Worm (Caenorhabditis elegans): Measurements from ENCODE around the gene nhr-66.

nhr-66 gene

ce11 chrIV:8239584-8239983 is 3.2 kb upstream of the nhr-66 start:
- no peak for TF ChIP-seq med-1 (GFP tag; optimal IDR thresholded peaks at IDR 0.05; ENCODE audit: insufficient read depth)
- TF ChIP-seq ztf-23 (GFP tag; IDR thresholded peaks at IDR 0.05) = no peak
- no peak for TF ChIP-seq ref-1 (GFP tag; conservative IDR thresholded peaks at IDR 0.05)
- no peak for TF ChIP-seq T22C8.4 (GFP tag; IDR thresholded peaks at IDR 0.05)
- TF ChIP-seq cog-1 (tag; optimal IDR thresholded peaks at IDR 0.05) = no peak
- no peak for TF ChIP-seq tab-1 (GFP tag; IDR thresholded peaks at IDR 0.05)
- TF ChIP-seq klf-2 (GFP tag; conservative IDR thresholded peaks at IDR 0.05) = no peak
- no peak for TF ChIP-seq flt-1 (GFP tag; IDR thresholded peaks at IDR 0.05)
- TF ChIP-seq ztf-29 (GFP tag; IDR thresholded peaks at IDR 0.05) = no peak

- no peak for TF ChIP-seq tab-1 (GFP tag; IDR thresholded peaks at IDR 0.05)
- TF ChIP-seq med-1 (GFP tag; optimal IDR thresholded peaks at IDR 0.05; ENCODE audit: insufficient read depth) = no peak
- no peak for TF ChIP-seq ztf-29 (GFP tag; IDR thresholded peaks at IDR 0.05)
- TF ChIP-seq ztf-23 (GFP tag; IDR thresholded peaks at IDR 0.05) = no peak
- no peak for TF ChIP-seq cog-1 (tag; optimal IDR thresholded peaks at IDR 0.05)
- no peak for TF ChIP-seq T22C8.4 (GFP tag; IDR thresholded peaks at IDR 0.05)
- TF ChIP-seq ref-1 (GFP tag; conservative IDR thresholded peaks at IDR 0.05) = no peak
- no peak for TF ChIP-seq flt-1 (GFP tag; IDR thresholded peaks at IDR 0.05)
Observed at ce11 chrIV:8235114-8235686, 1.2 kb downstream of the nhr-66 start.

ce11 chrIV:8234088-8234496 is 2.3 kb downstream of the nhr-66 start:
- TF ChIP-seq T22C8.4 (GFP tag; IDR thresholded peaks at IDR 0.05) = no peak
- TF ChIP-seq ref-1 (GFP tag; conservative IDR thresholded peaks at IDR 0.05) = no peak
- TF ChIP-seq tab-1 (GFP tag; IDR thresholded peaks at IDR 0.05) = no peak
- TF ChIP-seq flt-1 (GFP tag; IDR thresholded peaks at IDR 0.05) = no peak
- TF ChIP-seq klf-2 (GFP tag; conservative IDR thresholded peaks at IDR 0.05) = no peak

- TF ChIP-seq cog-1 (tag; optimal IDR thresholded peaks at IDR 0.05) = no peak
- no peak for TF ChIP-seq ztf-23 (GFP tag; IDR thresholded peaks at IDR 0.05)
- no peak for TF ChIP-seq med-1 (GFP tag; optimal IDR thresholded peaks at IDR 0.05; ENCODE audit: insufficient read depth)
- no peak for TF ChIP-seq klf-2 (GFP tag; conservative IDR thresholded peaks at IDR 0.05)
- no peak for TF ChIP-seq T22C8.4 (GFP tag; IDR thresholded peaks at IDR 0.05)
- no peak for TF ChIP-seq tab-1 (GFP tag; IDR thresholded peaks at IDR 0.05)
- no peak for TF ChIP-seq ztf-29 (GFP tag; IDR thresholded peaks at IDR 0.05)
- TF ChIP-seq ref-1 (GFP tag; conservative IDR thresholded peaks at IDR 0.05) = no peak
- TF ChIP-seq flt-1 (GFP tag; IDR thresholded peaks at IDR 0.05) = no peak
Observed at ce11 chrIV:8233268-8233667, 3.1 kb downstream of the nhr-66 start.

- no peak for TF ChIP-seq tab-1 (GFP tag; IDR thresholded peaks at IDR 0.05)
- no peak for TF ChIP-seq ref-1 (GFP tag; conservative IDR thresholded peaks at IDR 0.05)
- TF ChIP-seq ztf-23 (GFP tag; IDR thresholded peaks at IDR 0.05) = no peak
- no peak for TF ChIP-seq med-1 (GFP tag; optimal IDR thresholded peaks at IDR 0.05; ENCODE audit: insufficient read depth)
- no peak for TF ChIP-seq flt-1 (GFP tag; IDR thresholded peaks at IDR 0.05)
- no peak for TF ChIP-seq klf-2 (GFP tag; conservative IDR thresholded peaks at IDR 0.05)
- TF ChIP-seq T22C8.4 (GFP tag; IDR thresholded peaks at IDR 0.05) = no peak
- no peak for TF ChIP-seq ztf-29 (GFP tag; IDR thresholded peaks at IDR 0.05)
- no peak for TF ChIP-seq cog-1 (tag; optimal IDR thresholded peaks at IDR 0.05)
Observed at ce11 chrIV:8232428-8232827, 4.0 kb downstream of the nhr-66 start.

ce11 chrIV:8229523-8229922 is 6.9 kb downstream of the nhr-66 start:
- TF ChIP-seq klf-2 (GFP tag; conservative IDR thresholded peaks at IDR 0.05) (no peak), ztf-23 (GFP tag; IDR thresholded peaks at IDR 0.05) (0 out of 2 replicates have a peak, but pooled peaks have one; percentile 54), T22C8.4 (GFP tag; IDR thresholded peaks at IDR 0.05) (no peak), ref-1 (GFP tag; conservative IDR thresholded peaks at IDR 0.05) (no peak), tab-1 (GFP tag; IDR thresholded peaks at IDR 0.05) (no peak), cog-1 (tag; optimal IDR thresholded peaks at IDR 0.05) (peak; percentile 66), med-1 (GFP tag; optimal IDR thresholded peaks at IDR 0.05; ENCODE audit: insufficient read depth) (no peak), ztf-29 (GFP tag; IDR thresholded peaks at IDR 0.05) (no peak), flt-1 (GFP tag; IDR thresholded peaks at IDR 0.05) (0 out of 2 replicates have a peak, but pooled peaks have one; percentile 28)

ce11 chrIV:8226474-8226873 is 9.9 kb downstream of the nhr-66 start:
- TF ChIP-seq cog-1 (tag; optimal IDR thresholded peaks at IDR 0.05) = no peak
- TF ChIP-seq T22C8.4 (GFP tag; IDR thresholded peaks at IDR 0.05) = no peak
- TF ChIP-seq ref-1 (GFP tag; conservative IDR thresholded peaks at IDR 0.05) = no peak
- TF ChIP-seq tab-1 (GFP tag; IDR thresholded peaks at IDR 0.05) = no peak
- TF ChIP-seq ztf-29 (GFP tag; IDR thresholded peaks at IDR 0.05) = no peak
- no peak for TF ChIP-seq flt-1 (GFP tag; IDR thresholded peaks at IDR 0.05)
- no peak for TF ChIP-seq ztf-23 (GFP tag; IDR thresholded peaks at IDR 0.05)
- TF ChIP-seq med-1 (GFP tag; optimal IDR thresholded peaks at IDR 0.05; ENCODE audit: insufficient read depth) = no peak
- no peak for TF ChIP-seq klf-2 (GFP tag; conservative IDR thresholded peaks at IDR 0.05)

- no peak for TF ChIP-seq flt-1 (GFP tag; IDR thresholded peaks at IDR 0.05)
- TF ChIP-seq med-1 (GFP tag; optimal IDR thresholded peaks at IDR 0.05; ENCODE audit: insufficient read depth) = no peak
- TF ChIP-seq klf-2 (GFP tag; conservative IDR thresholded peaks at IDR 0.05) = no peak
- no peak for TF ChIP-seq ztf-23 (GFP tag; IDR thresholded peaks at IDR 0.05)
- no peak for TF ChIP-seq tab-1 (GFP tag; IDR thresholded peaks at IDR 0.05)
- no peak for TF ChIP-seq ztf-29 (GFP tag; IDR thresholded peaks at IDR 0.05)
- TF ChIP-seq T22C8.4 (GFP tag; IDR thresholded peaks at IDR 0.05) = no peak
Observed at ce11 chrIV:8225357-8225756, 11.0 kb downstream of the nhr-66 start, which contains the start of gene serp-1.2. Gene serp-1.2 (plus strand): TSS chrIV:8225674.

- no peak for TF ChIP-seq tab-1 (GFP tag; IDR thresholded peaks at IDR 0.05)
- TF ChIP-seq med-1 (GFP tag; optimal IDR thresholded peaks at IDR 0.05; ENCODE audit: insufficient read depth) = no peak
- no peak for TF ChIP-seq klf-2 (GFP tag; conservative IDR thresholded peaks at IDR 0.05)
- TF ChIP-seq flt-1 (GFP tag; IDR thresholded peaks at IDR 0.05) = no peak
- no peak for TF ChIP-seq ztf-29 (GFP tag; IDR thresholded peaks at IDR 0.05)
- TF ChIP-seq T22C8.4 (GFP tag; IDR thresholded peaks at IDR 0.05) = no peak
- no peak for TF ChIP-seq ref-1 (GFP tag; conservative IDR thresholded peaks at IDR 0.05)
- TF ChIP-seq cog-1 (tag; optimal IDR thresholded peaks at IDR 0.05) = no peak
- no peak for TF ChIP-seq ztf-23 (GFP tag; IDR thresholded peaks at IDR 0.05)
Observed at ce11 chrIV:8223055-8223454, 13.3 kb downstream of the nhr-66 start.

ce11 chrIV:8221946-8222345 is 14.5 kb downstream of the nhr-66 start, which contains the start of gene gpx-6:
Gene gpx-6 (plus strand): TSS chrIV:8222202.
- no peak for TF ChIP-seq tab-1 (GFP tag; IDR thresholded peaks at IDR 0.05)

Measured in whole organism, midembryonic.